Fruit fly (Drosophila melanogaster) whole organism, wandering third instar larva: ENCODE data around the gene CG31262.

Experiments
- CG9705 ChIP-seq: fragments of 200-800 bp; sonication (Bioruptor generic); optimal IDR thresholded peaks from 2 replicates; lab custom pipeline; 2018; ENCODE audit warnings: missing biosample characterization, mild to moderate bottlenecking, missing genetic modification characterization
- Mio ChIP-seq: sonication (Bioruptor generic); optimal IDR thresholded peaks from 2 replicates; lab custom pipeline; 2016; ENCODE audit warnings: missing biosample characterization, missing genetic modification characterization
- Sp1 ChIP-seq: fragments of 200-800 bp; sonication (Bioruptor generic); optimal IDR thresholded peaks from 3 replicates; lab custom pipeline; 2019; ENCODE audit warnings: missing biosample characterization, mild to moderate bottlenecking, missing genetic modification characterization, moderate library complexity
- fru ChIP-seq: fragments of 200-800 bp; sonication (Bioruptor generic); optimal IDR thresholded peaks from 3 replicates; lab custom pipeline; 2016; ENCODE audit warnings: missing biosample characterization, mild to moderate bottlenecking, missing genetic modification characterization
- pan ChIP-seq: fragments of >200 bp; optimal IDR thresholded peaks from 2 replicates; lab custom pipeline; 2017

DNA sequence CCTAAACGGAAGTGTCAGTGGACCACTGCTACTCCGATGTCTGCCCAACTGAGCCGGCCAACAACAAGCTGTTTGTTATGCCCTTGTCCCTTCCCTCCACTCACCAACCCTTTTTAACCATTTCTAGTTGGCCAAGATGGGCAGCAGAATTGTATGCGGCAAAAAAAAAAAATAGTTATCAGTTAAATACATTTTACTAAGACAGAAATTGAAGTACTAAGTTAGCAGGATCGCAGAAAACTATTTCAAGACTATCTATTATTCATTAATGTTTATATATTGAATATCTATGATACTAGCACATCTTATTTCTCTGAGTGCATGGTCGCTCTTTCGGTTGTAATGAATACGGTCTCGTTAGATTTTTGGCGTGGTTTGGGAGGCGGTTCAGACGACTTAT is 30.9 kb downstream of the CG31262 start:
- TF ChIP-seq fru (GFP tag; lab: Kevin White, UChicago) (no peak), pan (no peak), Mio (GFP tag; lab: Kevin White, UChicago) (no peak), CG9705 (no peak), Sp1 (no peak)
